Worm (Caenorhabditis elegans): ENCODE measurements around the gene trcs-2.

trcs-2 gene

ce11 chrII:8748638-8749037, 26.4 kb downstream of the trcs-2 start:
- TF ChIP-seq nhr-19 (GFP tag; conservative IDR thresholded peaks at IDR 0.05) = no peak
- no peak for TF ChIP-seq ceh-90 (tag; optimal IDR thresholded peaks at IDR 0.05)
- TF ChIP-seq elt-3 (tag; optimal IDR thresholded peaks at IDR 0.05) = no peak
- TF ChIP-seq unc-130 (tag; optimal IDR thresholded peaks at IDR 0.05) = no peak
- no peak for TF ChIP-seq fkh-4 (tag; optimal IDR thresholded peaks at IDR 0.05; ENCODE audit: borderline replicate concordance)
- no peak for TF ChIP-seq efl-1 (optimal IDR thresholded peaks at IDR 0.05)
- peak in 1 of 2 experiments; percentile 64 for TF ChIP-seq efl-1 (GFP tag; optimal IDR thresholded peaks at IDR 0.05 in 1 of 2)

ce11 chrII:8749084-8749483, 26.8 kb downstream of the trcs-2 start:
- TF ChIP-seq unc-62 (GFP tag; optimal IDR thresholded peaks at IDR 0.05) (no peak), rnt-1 (tag; optimal IDR thresholded peaks at IDR 0.05) (no peak), blmp-1 (tag; optimal IDR thresholded peaks at IDR 0.05) (peak; percentile 100), ets-5 (GFP tag; IDR thresholded peaks at IDR 0.05) (no peak), ceh-90 (tag; optimal IDR thresholded peaks at IDR 0.05) (no peak), sptf-1 (tag; optimal IDR thresholded peaks at IDR 0.05) (no peak), ztf-11 (tag; optimal IDR thresholded peaks at IDR 0.05) (no peak)

ce11 chrII:8750056-8750455, 27.8 kb downstream of the trcs-2 start:
- TF ChIP-seq blmp-1 (tag; optimal IDR thresholded peaks at IDR 0.05) = peak; percentile 95
- peak; percentile 60 for TF ChIP-seq skn-1 (tag; optimal IDR thresholded peaks at IDR 0.05)
- no peak for TF ChIP-seq ceh-8 (GFP tag; optimal IDR thresholded peaks at IDR 0.05)
- no peak for TF ChIP-seq fkh-8 (tag; optimal IDR thresholded peaks at IDR 0.05)
- no peak for TF ChIP-seq nhr-71 (tag; optimal IDR thresholded peaks at IDR 0.05)
- TF ChIP-seq nhr-237 (tag; optimal IDR thresholded peaks at IDR 0.05) = no peak
- TF ChIP-seq lin-14 (GFP tag; optimal IDR thresholded peaks at IDR 0.05) = peak; percentile 28
- TF ChIP-seq snu-23 (GFP tag; optimal IDR thresholded peaks at IDR 0.05) = peak; percentile 1

ce11 chrII:8751042-8751441, 28.8 kb downstream of the trcs-2 start:
- TF ChIP-seq ceh-90 (tag; optimal IDR thresholded peaks at IDR 0.05) (no peak), efl-1 (optimal IDR thresholded peaks at IDR 0.05) (no peak), efl-1 (GFP tag; optimal IDR thresholded peaks at IDR 0.05 in 1 of 2) (peak in 1 of 2 experiments; percentile 72), isw-1 (GFP tag; IDR thresholded peaks at IDR 0.05) (no peak), lsy-2 (tag; optimal IDR thresholded peaks at IDR 0.05) (no peak), sox-4 (tag; optimal IDR thresholded peaks at IDR 0.05) (no peak), blmp-1 (tag; optimal IDR thresholded peaks at IDR 0.05) (peak; percentile 100), unc-86 (tag; optimal IDR thresholded peaks at IDR 0.05) (no peak), F16B12.6 (tag; optimal IDR thresholded peaks at IDR 0.05) (no peak), nhr-47 (tag; optimal IDR thresholded peaks at IDR 0.05) (no peak), pag-3 (tag; optimal IDR thresholded peaks at IDR 0.05; ENCODE audit: borderline replicate concordance, insufficient read depth) (no peak), tbx-2 (tag; optimal IDR thresholded peaks at IDR 0.05) (no peak), zag-1 (tag; optimal IDR thresholded peaks at IDR 0.05) (no peak), dsc-1 (tag; optimal IDR thresholded peaks at IDR 0.05) (no peak), ama-1 (optimal IDR thresholded peaks at IDR 0.05) (no peak), aha-1 (tag; optimal IDR thresholded peaks at IDR 0.05) (no peak), ets-5 (GFP tag; IDR thresholded peaks at IDR 0.05) (no peak), mdl-1 (tag; optimal IDR thresholded peaks at IDR 0.05) (no peak), jun-1 (tag; optimal IDR thresholded peaks at IDR 0.05) (peak; percentile 53), sptf-1 (tag; optimal IDR thresholded peaks at IDR 0.05) (no peak)

ce11 chrII:8751686-8752085, 29.4 kb downstream of the trcs-2 start, which contains the start of gene atf-2:
Gene atf-2, plus strand, starts transcription at chrII:8751986.
- no peak for TF ChIP-seq tbx-2 (tag; optimal IDR thresholded peaks at IDR 0.05)
- TF ChIP-seq unc-98 (GFP tag; IDR thresholded peaks at IDR 0.05) = no peak
